Fruit fly (Drosophila melanogaster) whole organism, pupa: ENCODE data around the gene CG18766.
A peak's percentile ranks its signal among the peaks of the same experiment; 100 is the strongest.

ENCODE experiments used
- CG10348 ChIP-seq: fragments of 200-800 bp; sonication (Bioruptor generic); IDR thresholded peaks from 2 replicates; pipeline ENCODE4 v1.3.6; 2022; ENCODE audit warnings: missing biosample characterization, missing genetic modification characterization
- CG12605 ChIP-seq: fragments of 200-800 bp; sonication (Bioruptor generic); IDR thresholded peaks from 2 replicates; pipeline ENCODE4 v1.3.6; 2022; ENCODE audit warnings: missing biosample characterization, missing genetic modification characterization
- CG13204 ChIP-seq: fragments of 200-800 bp; sonication (Bioruptor generic); optimal IDR thresholded peaks from 2 replicates; lab custom pipeline; 2018; ENCODE audit warnings: missing biosample characterization, mild to moderate bottlenecking, missing genetic modification characterization, moderate library complexity
- CG14655 ChIP-seq: fragments of 200-800 bp; sonication (Bioruptor generic); optimal IDR thresholded peaks from 3 replicates; lab custom pipeline; 2017; ENCODE audit warnings: mild to moderate bottlenecking, missing biosample characterization, missing genetic modification reagents, missing genetic modification characterization
- CG15710 ChIP-seq: fragments of 200-800 bp; sonication (Bioruptor generic); optimal IDR thresholded peaks from 2 replicates; lab custom pipeline; 2018; ENCODE audit warnings: missing biosample characterization, mild to moderate bottlenecking, missing genetic modification characterization, moderate library complexity
- CG17806 ChIP-seq: fragments of 200-800 bp; sonication (Bioruptor generic); optimal IDR thresholded peaks from 2 replicates; lab custom pipeline; 2018; ENCODE audit warnings: missing biosample characterization, mild to moderate bottlenecking, missing genetic modification characterization, moderate library complexity
- CG32121 ChIP-seq: fragments of 200-800 bp; sonication (Bioruptor generic); IDR thresholded peaks from 2 replicates; pipeline ENCODE4 v1.3.6; 2022; ENCODE audit warnings: missing biosample characterization, missing genetic modification characterization
- CG34367 ChIP-seq: fragments of 200-800 bp; sonication (Bioruptor generic); optimal IDR thresholded peaks from 2 replicates; lab custom pipeline; 2018; ENCODE audit warnings: missing biosample characterization, mild to moderate bottlenecking, missing genetic modification characterization
- CG4496 ChIP-seq: fragments of 200-800 bp; sonication (Bioruptor generic); IDR thresholded peaks from 3 replicates; pipeline ENCODE4 v1.3.6; 2022; ENCODE audit warnings: missing biosample characterization, missing genetic modification characterization
- CG8159 ChIP-seq: fragments of 200-800 bp; sonication (Bioruptor generic); optimal IDR thresholded peaks from 3 replicates; lab custom pipeline; 2018; ENCODE audit warnings: missing biosample characterization, mild to moderate bottlenecking, missing genetic modification characterization, moderate library complexity
- CG8301 ChIP-seq: fragments of 200-800 bp; sonication (Bioruptor generic); optimal IDR thresholded peaks from 2 replicates; lab custom pipeline; 2018; ENCODE audit warnings: missing biosample characterization, mild to moderate bottlenecking, missing genetic modification characterization
- CG9948 ChIP-seq: fragments of 200-800 bp; sonication (Bioruptor generic); optimal IDR thresholded peaks from 2 replicates; lab custom pipeline; 2018; ENCODE audit warnings: missing biosample characterization, mild to moderate bottlenecking, missing genetic modification characterization, moderate library complexity
- D1 ChIP-seq: fragments of 200-800 bp; sonication (Bioruptor generic); optimal IDR thresholded peaks from 2 replicates; lab custom pipeline; 2018; ENCODE audit warnings: missing biosample characterization, mild to moderate bottlenecking, missing genetic modification characterization, moderate library complexity
- EcR ChIP-seq: fragments of 200-800 bp; sonication (Bioruptor generic); optimal IDR thresholded peaks from 3 replicates; lab custom pipeline; 2019; ENCODE audit warnings: missing biosample characterization, missing genetic modification characterization, mild to moderate bottlenecking, moderate library complexity, missing genetic modification reagents
- Ets98B ChIP-seq: fragments of 200-800 bp; sonication (Bioruptor generic); IDR thresholded peaks from 2 replicates; pipeline ENCODE4 v1.3.6; 2022; ENCODE audit warnings: missing biosample characterization, missing genetic modification characterization
- Pif1A ChIP-seq: fragments of 200-800 bp; sonication (Bioruptor generic); optimal IDR thresholded peaks from 3 replicates; lab custom pipeline; 2016; ENCODE audit warnings: missing biosample characterization, missing genetic modification characterization
- Pif1B ChIP-seq: fragments of 200-800 bp; sonication (Bioruptor generic); optimal IDR thresholded peaks from 3 replicates; lab custom pipeline; 2016; ENCODE audit warnings: missing biosample characterization, missing genetic modification characterization
- Snoo ChIP-seq: fragments of 200-800 bp; sonication (Bioruptor generic); optimal IDR thresholded peaks from 3 replicates; lab custom pipeline; 2017; ENCODE audit warnings: missing biosample characterization, mild to moderate bottlenecking, missing genetic modification characterization, inconsistent platforms
- fd96Ca ChIP-seq: fragments of 200-800 bp; sonication (Bioruptor generic); IDR thresholded peaks from 3 replicates; pipeline ENCODE4 v1.3.6; 2022; ENCODE audit warnings: missing biosample characterization, missing genetic modification characterization
- gl ChIP-seq: fragments of 200-800 bp; sonication (Bioruptor generic); optimal IDR thresholded peaks from 2 replicates; lab custom pipeline; 2018; ENCODE audit warnings: missing biosample characterization, mild to moderate bottlenecking, missing genetic modification characterization
- rn ChIP-seq: fragments of 200-800 bp; sonication (Bioruptor generic); IDR thresholded peaks from 2 replicates; pipeline ENCODE4 v1.3.6; 2022; ENCODE audit warnings: missing biosample characterization, missing genetic modification characterization

Gene CG18766

DNA sequence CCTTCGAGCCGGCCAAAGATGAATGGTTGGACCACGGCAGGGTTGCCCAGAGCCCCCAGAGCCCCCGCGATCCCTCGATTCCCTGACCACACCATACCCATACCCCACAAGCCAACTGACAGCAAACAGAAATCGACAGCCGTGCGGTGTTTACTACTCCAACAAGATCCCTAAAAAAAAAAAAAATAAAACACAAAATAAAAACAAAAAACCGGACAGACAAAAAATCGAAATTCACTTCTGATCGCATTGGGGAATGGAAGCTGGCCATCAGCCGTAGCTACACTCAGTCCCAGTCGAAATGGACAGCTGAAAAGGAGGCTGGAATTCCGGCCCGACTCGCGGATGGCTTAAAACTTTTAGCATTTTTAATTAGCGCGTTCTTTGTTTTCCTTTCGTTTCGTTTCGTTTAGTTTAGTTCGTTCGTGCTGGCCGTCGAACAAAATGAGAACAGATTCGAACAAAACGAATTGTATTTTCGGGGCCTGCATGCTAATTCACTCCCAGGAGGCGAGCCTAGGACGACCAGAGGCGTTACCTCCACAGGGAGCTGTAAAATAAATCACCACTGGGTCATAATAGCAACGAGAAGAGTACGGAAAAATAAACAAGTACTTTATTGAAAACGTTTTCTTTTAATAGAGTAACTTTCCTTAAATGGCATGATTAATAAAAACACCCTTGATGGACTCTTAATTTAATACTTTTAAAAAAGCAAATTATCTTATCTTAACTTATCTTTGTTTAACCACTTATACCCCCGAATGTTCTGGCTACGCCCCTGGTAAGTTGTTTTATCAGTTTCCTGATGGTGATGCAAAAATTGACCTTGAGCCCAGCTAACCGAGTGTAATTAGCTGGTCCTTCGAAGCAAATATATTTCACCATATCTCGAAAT, 45.9 kb downstream of the CG18766 start:
- TF ChIP-seq CG15710 (peak; percentile 79), Pif1A (GFP tag; lab: Kevin White, UChicago) (no peak), fd96Ca (GFP tag; lab: Robert Waterston, UW) (no peak), CG32121 (GFP tag; lab: Robert Waterston, UW) (no peak), Snoo (tag; lab: Kevin White, UChicago) (no peak), Ets98B (GFP tag; lab: Robert Waterston, UW) (no peak), Pif1B (no peak), CG8159 (tag; lab: Kevin White, UChicago) (peak; percentile 78), CG17806 (tag; lab: Kevin White, UChicago) (peak; percentile 43), CG8301 (tag; lab: Kevin White, UChicago) (no peak), CG12605 (GFP tag; lab: Robert Waterston, UW) (no peak), CG14655 (GFP tag; lab: Kevin White, UChicago) (no peak), CG13204 (GFP tag; lab: Kevin White, UChicago) (peak; percentile 10), CG10348 (GFP tag; lab: Robert Waterston, UW) (no peak), D1 (tag; lab: Kevin White, UChicago) (no peak), CG34367 (tag; lab: Kevin White, UChicago) (peak; percentile 11), CG9948 (tag; lab: Kevin White, UChicago) (peak; percentile 46), rn (GFP tag; lab: Robert Waterston, UW) (no peak)

DNA sequence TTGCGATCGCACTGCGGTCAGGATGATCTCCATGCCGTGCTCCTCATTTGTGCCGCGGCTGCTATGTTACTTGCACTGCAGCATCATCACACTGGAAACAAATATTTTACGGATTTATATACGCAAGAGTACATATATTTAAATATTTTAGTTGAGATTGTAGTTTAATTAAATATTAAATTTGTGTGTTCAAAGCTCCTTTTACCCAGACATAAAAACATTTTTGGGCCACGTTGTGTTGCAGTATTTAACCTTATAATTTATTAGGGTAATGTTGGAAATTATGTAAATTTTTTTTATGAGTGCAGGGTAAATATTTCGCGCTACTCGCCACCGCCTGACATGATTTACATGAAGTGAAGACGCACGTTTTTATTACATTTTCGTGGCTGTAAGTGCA, 47.5 kb downstream of the CG18766 start:
- TF ChIP-seq D1 (tag; lab: Kevin White, UChicago) (no peak), CG32121 (GFP tag; lab: Robert Waterston, UW) (no peak), CG4496 (GFP tag; lab: Robert Waterston, UW) (no peak), CG8301 (tag; lab: Kevin White, UChicago) (peak; percentile 30), CG12605 (GFP tag; lab: Robert Waterston, UW) (no peak), CG34367 (tag; lab: Kevin White, UChicago) (peak; percentile 15), Pif1A (GFP tag; lab: Kevin White, UChicago) (peak; percentile 46), CG8159 (tag; lab: Kevin White, UChicago) (peak; percentile 68), CG10348 (GFP tag; lab: Robert Waterston, UW) (no peak), Ets98B (GFP tag; lab: Robert Waterston, UW) (no peak), Snoo (tag; lab: Kevin White, UChicago) (no peak), CG15710 (peak; percentile 34), fd96Ca (GFP tag; lab: Robert Waterston, UW) (no peak), Pif1B (no peak), rn (GFP tag; lab: Robert Waterston, UW) (no peak), CG17806 (tag; lab: Kevin White, UChicago) (peak; percentile 63), CG13204 (GFP tag; lab: Kevin White, UChicago) (no peak), CG9948 (tag; lab: Kevin White, UChicago) (peak; percentile 67), gl (tag; lab: Kevin White, UChicago) (no peak), EcR (GFP tag; lab: Kevin White, UChicago) (no peak), CG14655 (GFP tag; lab: Kevin White, UChicago) (peak; percentile 50)

DNA sequence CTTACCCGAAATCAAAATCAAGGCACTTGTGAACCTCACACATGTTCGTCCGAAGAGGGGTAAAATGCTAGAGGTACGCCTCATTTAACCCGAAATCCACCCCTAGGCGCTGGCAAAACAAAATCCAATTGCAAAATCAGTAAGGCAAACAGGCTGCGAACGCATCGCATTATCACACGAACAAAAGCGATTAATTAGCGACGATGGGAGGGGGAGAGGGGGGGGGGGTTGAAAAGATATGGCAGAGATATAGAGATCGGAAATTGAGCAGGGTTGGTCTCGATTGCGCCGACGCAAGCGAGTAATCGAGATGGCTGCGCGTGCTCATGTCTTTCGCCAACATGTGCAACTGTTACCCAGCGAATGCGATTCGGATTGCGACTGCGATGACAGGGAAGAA, 48.2 kb downstream of the CG18766 start:
- no peak for TF ChIP-seq Pif1A (GFP tag; lab: Kevin White, UChicago)
- TF ChIP-seq CG12605 (GFP tag; lab: Robert Waterston, UW): no peak
- TF ChIP-seq rn (GFP tag; lab: Robert Waterston, UW): no peak
- no peak for TF ChIP-seq CG10348 (GFP tag; lab: Robert Waterston, UW)
- TF ChIP-seq fd96Ca (GFP tag; lab: Robert Waterston, UW): no peak
- TF ChIP-seq EcR (GFP tag; lab: Kevin White, UChicago): no peak
- TF ChIP-seq Pif1B: no peak
- TF ChIP-seq Snoo (tag; lab: Kevin White, UChicago): no peak
- no peak for TF ChIP-seq CG9948 (tag; lab: Kevin White, UChicago)
- no peak for TF ChIP-seq CG13204 (GFP tag; lab: Kevin White, UChicago)
- no peak for TF ChIP-seq CG8159 (tag; lab: Kevin White, UChicago)
- TF ChIP-seq CG34367 (tag; lab: Kevin White, UChicago): no peak
- no peak for TF ChIP-seq CG17806 (tag; lab: Kevin White, UChicago)
- no peak for TF ChIP-seq D1 (tag; lab: Kevin White, UChicago)
- TF ChIP-seq, all 21 proteins: peak for 0

DNA sequence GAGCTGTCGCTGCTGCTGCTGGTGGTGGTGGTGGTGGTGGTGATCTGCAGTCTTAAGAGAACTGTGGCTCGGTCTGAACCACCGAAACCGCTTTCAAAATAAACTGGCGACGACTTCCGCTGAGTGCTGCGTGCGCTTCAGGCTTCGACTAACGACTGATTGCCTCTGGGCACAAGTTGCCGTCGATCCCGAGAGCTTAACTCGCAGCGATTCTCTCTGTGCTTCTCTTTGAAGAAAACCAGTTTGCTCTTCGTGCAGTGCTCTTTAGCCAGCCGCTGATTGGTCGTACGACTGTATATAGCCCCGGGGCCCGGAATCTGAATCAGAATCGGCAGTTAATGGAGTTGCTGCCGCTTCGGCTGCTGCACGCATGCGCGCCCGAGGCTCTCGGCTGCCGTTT, 50.9 kb downstream of the CG18766 start, which contains the start of gene Ser:
Ser (minus strand) TSS at position 162 of the 400 bp plus-strand sequence.
- peak; percentile 10 for TF ChIP-seq Pif1B
- TF ChIP-seq Pif1A (GFP tag; lab: Kevin White, UChicago): no peak
- no peak for TF ChIP-seq CG15710
- 0 out of 3 replicates have a peak, but pooled peaks have one; percentile 37 for TF ChIP-seq fd96Ca (GFP tag; lab: Robert Waterston, UW)
- TF ChIP-seq EcR (GFP tag; lab: Kevin White, UChicago): peak; percentile 28
- no peak for TF ChIP-seq CG8301 (tag; lab: Kevin White, UChicago)
- peak; percentile 14 for TF ChIP-seq gl (tag; lab: Kevin White, UChicago)
- peak; percentile 31 for TF ChIP-seq Snoo (tag; lab: Kevin White, UChicago)
- peak; percentile 40; the same call in 1 of the 2 replicates for TF ChIP-seq Ets98B (GFP tag; lab: Robert Waterston, UW)
- peak; percentile 35 for TF ChIP-seq CG13204 (GFP tag; lab: Kevin White, UChicago)
- TF ChIP-seq CG32121 (GFP tag; lab: Robert Waterston, UW): 0 out of 2 replicates have a peak, but pooled peaks have one; percentile 27
